Worm (Caenorhabditis elegans) whole organism, L4 larva: Measurements from ENCODE around the gene cest-13.

Experiments used
- D1046.2 ChIP-seq: fragments of 200-800 bp; sonication (Bioruptor generic); IDR thresholded peaks from 2 replicates; pipeline ENCODE4 v1.3.6; 2022; ENCODE audit warnings: missing genetic modification characterization, missing compliant biosample characterization
- F26F4.8 ChIP-seq: fragments of 200-800 bp; sonication (Bioruptor generic); conservative IDR thresholded peaks from 2 replicates; pipeline ENCODE4 v1.3.6; 2022; ENCODE audit warnings: missing genetic modification characterization, missing compliant biosample characterization
- ZK337.2 ChIP-seq: fragments of 200-800 bp; sonication (Bioruptor generic); IDR thresholded peaks from 2 replicates; pipeline ENCODE4 v1.3.6; 2022; ENCODE audit warnings: missing genetic modification reagents, missing genetic modification characterization, missing compliant biosample characterization
- aha-1 ChIP-seq: fragments of 150-350 bp; peaks from one replicate; lab custom pipeline; 2014; ENCODE audit warnings: missing biosample characterization, missing genetic modification characterization
- aly-2 ChIP-seq: sonication (generic microtip); optimal IDR thresholded peaks from 2 replicates; lab custom pipeline; 2018; ENCODE audit warnings: missing biosample characterization, missing genetic modification characterization
- ceh-20 ChIP-seq: fragments of 200-800 bp; sonication (Bioruptor generic); IDR thresholded peaks from 2 replicates; pipeline ENCODE4 v1.3.6; 2022; ENCODE audit warnings: missing genetic modification reagents, missing genetic modification characterization, missing compliant biosample characterization
- ceh-82 ChIP-seq: sonication (generic microtip); optimal IDR thresholded peaks from 2 replicates; lab custom pipeline; 2017; ENCODE audit warnings: missing biosample characterization, missing genetic modification characterization
- ctbp-1 ChIP-seq: fragments of 200-800 bp; sonication (Bioruptor generic); IDR thresholded peaks from 2 replicates; pipeline ENCODE4 v1.3.6; 2022; ENCODE audit warnings: missing genetic modification reagents, missing genetic modification characterization, missing compliant biosample characterization
- daf-19 ChIP-seq: fragments of 200-800 bp; sonication (Bioruptor generic); conservative IDR thresholded peaks from 2 replicates; pipeline ENCODE4 v1.3.6; 2022; ENCODE audit warnings: missing genetic modification characterization, missing compliant biosample characterization
- daf-8 ChIP-seq: fragments of 200-800 bp; sonication (Bioruptor generic); IDR thresholded peaks from 2 replicates; pipeline ENCODE4 v1.3.6; 2022; ENCODE audit warnings: missing genetic modification characterization, missing compliant biosample characterization
- dmd-6 ChIP-seq: fragments of 200-800 bp; sonication (Bioruptor generic); IDR thresholded peaks from 2 replicates; pipeline ENCODE4 v1.3.6; 2022; ENCODE audit warnings: missing genetic modification reagents, missing genetic modification characterization, missing compliant biosample characterization
- dmd-9 ChIP-seq: fragments of 200-800 bp; sonication (Bioruptor generic); IDR thresholded peaks from 2 replicates; pipeline ENCODE4 v1.3.6; 2022; ENCODE audit warnings: missing genetic modification reagents, missing genetic modification characterization, missing compliant biosample characterization
- egl-27 ChIP-seq: sonication (generic microtip); optimal IDR thresholded peaks from 3 replicates; lab custom pipeline; 2017; ENCODE audit warnings: missing biosample characterization, missing genetic modification reagents, missing genetic modification characterization
- egl-43 ChIP-seq: fragments of 200-800 bp; sonication (Bioruptor generic); IDR thresholded peaks from 2 replicates; pipeline ENCODE4 v1.3.6; 2022; ENCODE audit warnings: missing genetic modification reagents, missing genetic modification characterization, missing compliant biosample characterization
- fos-1 ChIP-seq: fragments of 150-350 bp; optimal IDR thresholded peaks from 2 replicates; lab custom pipeline; 2014; ENCODE audit warnings: missing biosample characterization, missing genetic modification characterization
- gei-8 ChIP-seq: fragments of 200-800 bp; sonication (Bioruptor generic); optimal IDR thresholded peaks from 2 replicates; lab custom pipeline; 2018; ENCODE audit warnings: mild to moderate bottlenecking, missing genetic modification characterization, missing compliant biosample characterization
- hif-1 ChIP-seq, 2 experiments: sonication (generic microtip); optimal IDR thresholded peaks; 2 replicates each; lab custom pipeline; 2016 to 2017; ENCODE audit warnings: missing compliant biosample characterization in 2 of 2, missing genetic modification characterization in 2 of 2, missing genetic modification reagents in 2 of 2, missing genotype in 2 of 2, mild to moderate bottlenecking in 1 of 2
- hlh-11 ChIP-seq: fragments of 200-800 bp; sonication (Bioruptor generic); optimal IDR thresholded peaks from 2 replicates; lab custom pipeline; 2018; ENCODE audit warnings: mild to moderate bottlenecking, missing genetic modification characterization, missing compliant biosample characterization
- hlh-30 ChIP-seq: sonication (generic microtip); optimal IDR thresholded peaks from 2 replicates; lab custom pipeline; 2017; ENCODE audit warnings: antibody characterized with exemption, mild to moderate bottlenecking, missing genetic modification characterization, missing compliant biosample characterization; ENCODE audit not compliant: insufficient read depth
- jun-1 ChIP-seq: fragments of 150-350 bp; optimal IDR thresholded peaks from 2 replicates; lab custom pipeline; 2014; ENCODE audit warnings: missing biosample characterization, missing genetic modification reagents, missing genetic modification characterization
- lim-7 ChIP-seq: fragments of 200-800 bp; sonication (Bioruptor generic); IDR thresholded peaks from 2 replicates; pipeline ENCODE4 v1.3.6; 2022; ENCODE audit warnings: missing genetic modification characterization, missing compliant biosample characterization
- lir-3 ChIP-seq: sonication (generic microtip); optimal IDR thresholded peaks from 2 replicates; lab custom pipeline; 2016; ENCODE audit warnings: mild to moderate bottlenecking, missing genetic modification characterization, missing compliant biosample characterization
- madf-5 ChIP-seq, 2 experiments: fragments of 200-800 bp; sonication (Bioruptor generic); IDR thresholded peaks; 2 replicates each; pipeline ENCODE4 v1.3.6; 2022; ENCODE audit warnings: missing compliant biosample characterization in 2 of 2, missing genetic modification characterization in 2 of 2
- mxl-2 ChIP-seq: fragments of 200-800 bp; sonication (Bioruptor generic); conservative IDR thresholded peaks from 2 replicates; pipeline ENCODE4 v1.3.6; 2022; ENCODE audit warnings: missing genetic modification reagents, missing genetic modification characterization, missing compliant biosample characterization
- mxl-3 ChIP-seq: fragments of 200-800 bp; sonication (Bioruptor generic); optimal IDR thresholded peaks from 2 replicates; lab custom pipeline; 2018; ENCODE audit warnings: mild to moderate bottlenecking, missing genetic modification characterization, missing compliant biosample characterization
- nhr-10 ChIP-seq: fragments of 150-350 bp; optimal IDR thresholded peaks from 2 replicates; lab custom pipeline; 2014; ENCODE audit warnings: missing biosample characterization, missing genetic modification characterization
- nhr-111 ChIP-seq: fragments of 200-800 bp; sonication (Bioruptor generic); optimal IDR thresholded peaks from 2 replicates; lab custom pipeline; 2018; ENCODE audit warnings: mild to moderate bottlenecking, missing genetic modification characterization, missing compliant biosample characterization
- nhr-237 ChIP-seq: sonication (generic microtip); optimal IDR thresholded peaks from 2 replicates; lab custom pipeline; 2017; ENCODE audit warnings: missing biosample characterization, missing genetic modification characterization
- nhr-25 ChIP-seq: sonication (generic microtip); optimal IDR thresholded peaks from 2 replicates; lab custom pipeline; 2017; ENCODE audit warnings: missing genetic modification characterization, mild to moderate bottlenecking, missing compliant biosample characterization, antibody characterized with exemption, moderate library complexity, borderline replicate concordance; ENCODE audit not compliant: insufficient read depth
- nhr-28 ChIP-seq: fragments of 150-350 bp; optimal IDR thresholded peaks from 2 replicates; lab custom pipeline; 2014; ENCODE audit warnings: missing biosample characterization, missing genetic modification characterization
- nhr-42 ChIP-seq: fragments of 200-800 bp; sonication (Bioruptor generic); IDR thresholded peaks from 2 replicates; pipeline ENCODE4 v1.3.6; 2022; ENCODE audit warnings: missing genetic modification characterization, missing compliant biosample characterization
- nhr-77 ChIP-seq: fragments of 150-350 bp; optimal IDR thresholded peaks from 2 replicates; lab custom pipeline; 2014; ENCODE audit warnings: missing biosample characterization, missing genetic modification characterization
- pha-4 ChIP-seq, 2 experiments: fragments of 150-350 bp in 1 of 2; fragments of 200-800 bp in 1 of 2; sonication (Bioruptor generic) in 1 of 2; IDR thresholded peaks in 1 of 2; optimal IDR thresholded peaks in 1 of 2; 2 replicates each; pipeline versions ENCODE4 v1.3.6 to Lab custom; 2014 to 2022; ENCODE audit warnings: missing genetic modification characterization in 2 of 2, missing genetic modification reagents in 2 of 2, missing biosample characterization in 1 of 2, missing compliant biosample characterization in 1 of 2
- pqm-1 ChIP-seq: sonication (generic microtip); optimal IDR thresholded peaks from 2 replicates; lab custom pipeline; 2017; ENCODE audit warnings: missing biosample characterization, missing genetic modification characterization
- rbr-2 ChIP-seq: sonication (generic microtip); optimal IDR thresholded peaks from 2 replicates; lab custom pipeline; 2016; ENCODE audit warnings: missing genotype, missing genetic modification characterization, missing compliant biosample characterization
- sdz-12 ChIP-seq: fragments of 200-800 bp; sonication (Bioruptor generic); optimal IDR thresholded peaks from 2 replicates; lab custom pipeline; 2018; ENCODE audit warnings: mild to moderate bottlenecking, missing genetic modification characterization, missing compliant biosample characterization
- set-16 ChIP-seq: fragments of 200-800 bp; sonication (Bioruptor generic); IDR thresholded peaks from 2 replicates; pipeline ENCODE4 v1.3.6; 2022; ENCODE audit warnings: missing genetic modification reagents, missing genetic modification characterization, missing compliant biosample characterization
- skn-1 ChIP-seq: fragments of 150-350 bp; optimal IDR thresholded peaks from 2 replicates; lab custom pipeline; 2014; ENCODE audit warnings: missing biosample characterization, missing genetic modification characterization
- snpc-4 ChIP-seq: fragments of 150-350 bp; optimal IDR thresholded peaks from 2 replicates; lab custom pipeline; 2014; ENCODE audit warnings: missing biosample characterization, missing genetic modification characterization
- tra-1 ChIP-seq: fragments of 200-800 bp; sonication (Bioruptor generic); IDR thresholded peaks from 2 replicates; pipeline ENCODE4 v1.3.6; 2022; ENCODE audit warnings: missing genetic modification reagents, missing genetic modification characterization, missing compliant biosample characterization
- unc-130 ChIP-seq: sonication (generic microtip); optimal IDR thresholded peaks from 2 replicates; lab custom pipeline; 2016; ENCODE audit warnings: missing genetic modification reagents, missing genetic modification characterization, missing compliant biosample characterization
- unc-39 ChIP-seq: sonication (generic microtip); optimal IDR thresholded peaks from 2 replicates; lab custom pipeline; 2017; ENCODE audit warnings: missing biosample characterization, missing genetic modification characterization
- vab-7 ChIP-seq: fragments of 200-800 bp; sonication (Bioruptor generic); IDR thresholded peaks from 2 replicates; pipeline ENCODE4 v1.3.6; 2022; ENCODE audit warnings: missing genetic modification reagents, missing genetic modification characterization, missing compliant biosample characterization
- zfp-2 ChIP-seq: sonication (generic microtip); optimal IDR thresholded peaks from 2 replicates; lab custom pipeline; 2016; ENCODE audit warnings: mild to moderate bottlenecking, missing genetic modification characterization, missing compliant biosample characterization
- zfp-3 ChIP-seq: fragments of 200-800 bp; sonication (Bioruptor generic); conservative IDR thresholded peaks from 2 replicates; pipeline ENCODE4 v1.3.6; 2022; ENCODE audit warnings: missing genetic modification reagents, missing genetic modification characterization, missing compliant biosample characterization
- zip-11 ChIP-seq: fragments of 200-800 bp; sonication (Bioruptor generic); IDR thresholded peaks from 2 replicates; pipeline ENCODE4 v1.3.6; 2022; ENCODE audit warnings: missing genetic modification characterization, missing compliant biosample characterization
- ztf-7 ChIP-seq: fragments of 150-350 bp; optimal IDR thresholded peaks from 2 replicates; lab custom pipeline; 2014; ENCODE audit warnings: missing biosample characterization, missing genetic modification characterization

Gene cest-13

ce11 chrX:13726874-13727343 lies 33.1 kb upstream of the cest-13 start, which contains the start of gene pix-1 (continued):
- TF ChIP-seq egl-43 (GFP tag; lab: Robert Waterston, UW): no peak
- no peak for TF ChIP-seq dmd-9 (GFP tag; lab: Robert Waterston, UW)
- TF ChIP-seq zfp-3 (GFP tag; lab: Robert Waterston, UW): no peak
- TF ChIP-seq ctbp-1 (GFP tag; lab: Robert Waterston, UW): no peak
- TF ChIP-seq skn-1 (tag; lab: Kevin White, UChicago): no peak
- no peak for TF ChIP-seq daf-8 (GFP tag; lab: Robert Waterston, UW)
- TF ChIP-seq snpc-4 (tag; lab: Kevin White, UChicago): no peak
- no peak for TF ChIP-seq unc-130 (GFP tag; lab: Kevin White, UChicago)
- no peak for TF ChIP-seq nhr-25 (tag; lab: Kevin White, UChicago)
- TF ChIP-seq dmd-6: peak; percentile 25; the same call in 1 of the 2 replicates
- TF ChIP-seq nhr-237 (tag; lab: Kevin White, UChicago): no peak
- TF ChIP-seq nhr-42 (GFP tag; lab: Robert Waterston, UW): no peak
- no peak for TF ChIP-seq jun-1 (tag; lab: Kevin White, UChicago)

- TF ChIP-seq aha-1 (tag; lab: Kevin White, UChicago) (peak; percentile 90), lim-7 (GFP tag; lab: Robert Waterston, UW) (no peak)
Measured at ce11 chrX:13728991-13729390, 31.0 kb upstream of the cest-13 start.

ce11 chrX:13729724-13730123 lies 30.3 kb upstream of the cest-13 start:
- TF ChIP-seq fos-1: no peak
- no peak for TF ChIP-seq nhr-28 (tag; lab: Kevin White, UChicago)
- TF ChIP-seq aly-2 (tag; lab: Kevin White, UChicago): no peak
- no peak for TF ChIP-seq nhr-237 (tag; lab: Kevin White, UChicago)
- no peak for TF ChIP-seq zip-11 (GFP tag; lab: Robert Waterston, UW)
- TF ChIP-seq ZK337.2 (GFP tag; lab: Robert Waterston, UW): no peak
- TF ChIP-seq nhr-111 (GFP tag; lab: Kevin White, UChicago): no peak
- no peak for TF ChIP-seq unc-39 (tag; lab: Kevin White, UChicago)
- TF ChIP-seq hlh-11 (tag; lab: Kevin White, UChicago): no peak
- no peak; the same call in none of the 2 replicates for TF ChIP-seq lim-7 (GFP tag; lab: Robert Waterston, UW)
- no peak for TF ChIP-seq lir-3 (tag; lab: Kevin White, UChicago)
- TF ChIP-seq madf-5 (GFP tag; IDR thresholded peaks at IDR 0.05; lab: Robert Waterston, UW): 0 out of 4 replicates have a peak, but pooled peaks of 1 of the 2 experiments have one; percentile 52
- no peak for TF ChIP-seq nhr-77 (tag; lab: Kevin White, UChicago)
- TF ChIP-seq vab-7: peak; percentile 72
- TF ChIP-seq set-16 (GFP tag; lab: Robert Waterston, UW): no peak
- no peak for TF ChIP-seq rbr-2
- TF ChIP-seq tra-1 (GFP tag; lab: Robert Waterston, UW): peak; percentile 17; the same call in 1 of the 2 replicates
- no peak for TF ChIP-seq mxl-2 (GFP tag; lab: Robert Waterston, UW)
- no peak for TF ChIP-seq hlh-30 (tag; lab: Kevin White, UChicago)
- no peak for TF ChIP-seq ceh-82
- TF ChIP-seq F26F4.8 (GFP tag; lab: Robert Waterston, UW): no peak
- no peak for TF ChIP-seq hif-1 (tag; optimal IDR thresholded peaks at IDR 0.05; lab: Kevin White, UChicago)
- TF ChIP-seq gei-8 (GFP tag; lab: Kevin White, UChicago): no peak
- TF ChIP-seq pha-4 (GFP tag; IDR thresholded peaks at IDR 0.05; lab: Robert Waterston, UW): peak; percentile 79; the same call in 1 of the 2 replicates
- no peak for TF ChIP-seq pha-4 (tag; optimal IDR thresholded peaks at IDR 0.05; lab: Kevin White, UChicago)
- TF ChIP-seq pqm-1 (tag; lab: Kevin White, UChicago): no peak
- TF ChIP-seq zfp-2 (tag; lab: Kevin White, UChicago): no peak
- TF ChIP-seq daf-19 (GFP tag; lab: Robert Waterston, UW): no peak
- TF ChIP-seq nhr-10: no peak
- no peak for TF ChIP-seq egl-27 (tag; lab: Kevin White, UChicago)
- no peak for TF ChIP-seq sdz-12 (GFP tag; lab: Kevin White, UChicago)
- TF ChIP-seq mxl-3 (GFP tag; lab: Kevin White, UChicago): no peak
- no peak for TF ChIP-seq ztf-7
- TF ChIP-seq ceh-20 (GFP tag; lab: Robert Waterston, UW): no peak
- peak; percentile 15; the same call in 1 of the 2 replicates for TF ChIP-seq D1046.2 (GFP tag; lab: Robert Waterston, UW)
- TF ChIP-seq skn-1 (tag; lab: Kevin White, UChicago): no peak
- no peak for TF ChIP-seq egl-43 (GFP tag; lab: Robert Waterston, UW)
